Fruit fly (Drosophila melanogaster) Kc167 (cell line): ENCODE measurements around the gene CG9920.

ENCODE experiments used
- Myc ChIP-seq: fragments of >200 bp; optimal IDR thresholded peaks from 2 replicates; lab custom pipeline; 2017; ENCODE audit warnings: missing external identifiers
- h ChIP-seq: fragments of >200 bp; optimal IDR thresholded peaks from 3 replicates; lab custom pipeline; 2018; ENCODE audit warnings: missing external identifiers
- insv ChIP-seq: fragments of >200 bp; optimal IDR thresholded peaks from 3 replicates; lab custom pipeline; 2018; ENCODE audit warnings: missing external identifiers
- psq ChIP-seq: fragments of >200 bp; optimal IDR thresholded peaks from 2 replicates; lab custom pipeline; 2017; ENCODE audit warnings: missing external identifiers

DNA sequence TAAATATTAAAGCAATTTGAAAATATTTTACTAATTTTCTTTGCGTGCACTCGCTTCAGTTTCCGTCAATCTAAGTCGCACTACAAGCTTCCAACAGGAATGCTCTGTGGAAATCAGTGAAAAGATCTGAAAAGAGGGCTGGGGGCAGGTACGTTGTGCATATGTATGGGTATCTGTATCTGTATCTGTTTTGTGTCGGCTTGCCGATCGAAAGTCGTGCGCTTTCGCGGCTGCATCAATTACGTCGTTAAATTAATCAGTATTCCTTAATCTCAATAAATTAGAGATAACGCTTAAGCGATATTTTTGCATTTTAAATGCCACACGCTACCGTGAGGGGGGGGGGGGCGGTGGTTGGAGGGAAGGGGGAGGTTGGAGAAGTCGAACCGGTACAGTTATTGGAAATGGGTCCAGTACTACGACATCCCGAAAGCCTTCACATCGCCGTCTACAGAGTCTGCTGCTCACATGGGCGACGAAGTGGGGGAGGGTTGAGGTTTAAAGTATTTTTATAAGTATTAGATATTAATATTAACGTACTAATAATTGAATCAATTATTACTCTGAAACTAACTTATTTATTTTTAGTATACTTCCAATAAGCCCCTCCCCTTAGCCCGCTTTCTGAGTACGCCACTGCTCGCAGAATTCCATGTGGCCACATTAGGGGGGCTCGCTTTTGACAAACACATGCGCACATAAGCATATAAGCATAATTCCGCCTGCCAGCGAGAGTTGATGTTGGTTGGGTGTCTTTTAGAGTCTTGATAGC lies 44.7 kb downstream of the CG9920 start:
- TF ChIP-seq psq (lab: Kevin White, UChicago), result no peak
- no peak for TF ChIP-seq h
- TF ChIP-seq insv (lab: Kevin White, UChicago), result no peak
- no peak for TF ChIP-seq Myc
